Fruit fly (Drosophila melanogaster): ENCODE data around the gene pb.

The pb gene

DNA sequence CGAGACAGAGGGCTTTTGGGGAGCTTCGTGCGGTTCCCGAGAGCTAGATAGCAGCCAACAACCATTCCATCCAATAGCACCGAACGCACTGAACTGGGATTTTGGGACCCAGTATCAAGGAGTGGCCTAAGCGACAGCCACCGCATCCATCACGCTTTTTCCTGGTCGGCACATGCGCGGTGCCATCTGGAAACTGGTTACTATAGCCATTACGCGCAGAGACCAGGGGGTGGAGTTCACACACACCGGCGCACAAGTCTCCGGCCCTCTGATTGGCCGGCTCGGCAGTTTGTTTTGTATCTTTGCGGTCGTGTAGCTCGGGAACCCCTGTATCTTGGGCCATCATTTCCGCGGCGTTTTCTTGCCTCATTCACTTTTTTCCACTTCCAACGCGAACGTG lies at the start of gene pb:
Gene pb (minus strand): TSS at position 81 of the 400 bp plus-strand sequence.
- no peak for TF ChIP-seq Fer3 (tag; optimal IDR thresholded peaks at IDR 0.05)
- TF ChIP-seq Abd-B (GFP tag; optimal IDR thresholded peaks at IDR 0.05): no peak
- peak; percentile 28 for TF ChIP-seq nerfin-1 (tag; optimal IDR thresholded peaks at IDR 0.05)
- TF ChIP-seq E2f1 (GFP tag; IDR thresholded peaks at IDR 0.05): no peak
- TF ChIP-seq bowl (GFP tag; IDR thresholded peaks at IDR 0.05): peak; percentile 52; the same call in 1 of the 2 replicates
- TF ChIP-seq CG6854 (GFP tag; optimal IDR thresholded peaks at IDR 0.05): no peak
- TF ChIP-seq vfl (GFP tag; optimal IDR thresholded peaks at IDR 0.05): no peak
- no peak for TF ChIP-seq Med (GFP tag)
- no peak for TF ChIP-seq gro (GFP tag; optimal IDR thresholded peaks at IDR 0.05)
- no peak for TF ChIP-seq repo (GFP tag; optimal IDR thresholded peaks at IDR 0.05)
- TF ChIP-seq Nf-YC (tag; optimal IDR thresholded peaks at IDR 0.05): peak; percentile 97
- no peak for TF ChIP-seq ftz-f1 (GFP tag; optimal IDR thresholded peaks at IDR 0.05)
- no peak for TF ChIP-seq ro (GFP tag; IDR thresholded peaks at IDR 0.05)
- TF ChIP-seq nau (GFP tag; optimal IDR thresholded peaks at IDR 0.05): no peak
- no peak for TF ChIP-seq ssp (GFP tag; IDR thresholded peaks at IDR 0.05)
- no peak for TF ChIP-seq CG10209 (GFP tag; optimal IDR thresholded peaks at IDR 0.05)
- no peak for TF ChIP-seq Side (GFP tag; optimal IDR thresholded peaks at IDR 0.05)
- peak; percentile 96 for TF ChIP-seq CG8765 (GFP tag; IDR thresholded peaks at IDR 0.05)
- TF ChIP-seq jigr1 (GFP tag; IDR thresholded peaks at IDR 0.05): no peak
- TF ChIP-seq chm (GFP tag; IDR thresholded peaks at IDR 0.05): 0 out of 2 replicates have a peak, but pooled peaks have one; percentile 52
- no peak for TF ChIP-seq gt (GFP tag; IDR thresholded peaks at IDR 0.05)
- peak; percentile 18; the same call in 1 of the 2 replicates for TF ChIP-seq seq (GFP tag; IDR thresholded peaks at IDR 0.05)
- peak; percentile 76 for TF ChIP-seq ewg (GFP tag; optimal IDR thresholded peaks at IDR 0.05)
- no peak for TF ChIP-seq emc (GFP tag; optimal IDR thresholded peaks at IDR 0.05)
- no peak for TF ChIP-seq her (GFP tag; optimal IDR thresholded peaks at IDR 0.05)
- TF ChIP-seq cg (GFP tag; optimal IDR thresholded peaks at IDR 0.05): peak; percentile 57
- no peak for TF ChIP-seq CG42726 (GFP tag; IDR thresholded peaks at IDR 0.05; ENCODE audit: partially characterized antibody)
- TF ChIP-seq CG9437 (GFP tag; optimal IDR thresholded peaks at IDR 0.05): no peak
- no peak for TF ChIP-seq CG7963 (GFP tag; IDR thresholded peaks at IDR 0.05; ENCODE audit: partially characterized antibody)
- TF ChIP-seq Ets65A (GFP tag): no peak
- no peak for TF ChIP-seq tna (GFP tag; IDR thresholded peaks at IDR 0.05; ENCODE audit: partially characterized antibody)
- no peak for TF ChIP-seq zf30C (GFP tag; optimal IDR thresholded peaks at IDR 0.05)
- no peak for TF ChIP-seq Stat92E (GFP tag; optimal IDR thresholded peaks at IDR 0.05)
- TF ChIP-seq danr (GFP tag; IDR thresholded peaks at IDR 0.05): no peak
- no peak for TF ChIP-seq B-H1 (GFP tag; IDR thresholded peaks at IDR 0.05)
- peak; percentile 95 for TF ChIP-seq Nf-YB (GFP tag; optimal IDR thresholded peaks at IDR 0.05)
- no peak for TF ChIP-seq CG9727 (GFP tag; optimal IDR thresholded peaks at IDR 0.05)
- TF ChIP-seq CG30403 (GFP tag; optimal IDR thresholded peaks at IDR 0.05): no peak
- no peak for TF ChIP-seq CG4360 (GFP tag; IDR thresholded peaks at IDR 0.05)
- no peak for TF ChIP-seq Sox102F (GFP tag; optimal IDR thresholded peaks at IDR 0.05)
- TF ChIP-seq CG13296 (GFP tag; optimal IDR thresholded peaks at IDR 0.05): no peak
- TF ChIP-seq kah (GFP tag; optimal IDR thresholded peaks at IDR 0.05): no peak
- no peak for TF ChIP-seq CG13123 (GFP tag; optimal IDR thresholded peaks at IDR 0.05)
- no peak for TF ChIP-seq usp (GFP tag; optimal IDR thresholded peaks at IDR 0.05)
- TF ChIP-seq Poxn (GFP tag; IDR thresholded peaks at IDR 0.05): no peak
- TF ChIP-seq Dref (GFP tag; IDR thresholded peaks at IDR 0.05): no peak
- TF ChIP-seq Dip2 (GFP tag; IDR thresholded peaks at IDR 0.05): no peak
- no peak for TF ChIP-seq Lim3 (GFP tag; IDR thresholded peaks at IDR 0.05)

All from whole organism, embryonic.